Fruit fly (Drosophila melanogaster): ENCODE results near the gene CG11458.

CG11458 gene

DNA sequence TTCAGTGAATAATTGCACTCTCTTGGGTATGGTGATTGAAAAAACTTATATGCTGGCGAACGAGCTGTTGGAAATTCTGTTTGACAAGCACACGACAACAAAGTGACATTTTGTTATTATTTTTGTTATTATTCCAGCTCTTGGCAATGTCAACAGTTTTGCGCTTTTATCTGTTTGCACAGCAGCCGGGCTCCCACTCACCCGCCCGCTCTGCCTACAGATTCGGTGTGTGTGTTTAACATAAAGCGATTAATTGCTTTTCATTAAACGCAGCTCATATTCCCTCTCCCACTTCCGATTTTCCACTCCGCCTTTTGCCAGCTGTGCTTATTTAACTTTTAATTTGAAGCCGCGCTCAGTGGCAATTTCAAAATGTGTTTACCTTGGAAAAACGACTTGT lies 4.6 kb upstream of the CG11458 start:
- TF ChIP-seq dsf (GFP tag; optimal IDR thresholded peaks at IDR 0.05; ENCODE audit: borderline replicate concordance) (no peak), Jra (GFP tag; optimal IDR thresholded peaks at IDR 0.05) (no peak), N (GFP tag; optimal IDR thresholded peaks at IDR 0.05) (no peak), jim (GFP tag; optimal IDR thresholded peaks at IDR 0.05) (no peak), rgr (GFP tag; optimal IDR thresholded peaks at IDR 0.05) (no peak), Hr83 (GFP tag; optimal IDR thresholded peaks at IDR 0.05; ENCODE audit: poor library complexity, severe bottlenecking) (peak; percentile 38), Abd-B (GFP tag; optimal IDR thresholded peaks at IDR 0.05) (no peak)

DNA sequence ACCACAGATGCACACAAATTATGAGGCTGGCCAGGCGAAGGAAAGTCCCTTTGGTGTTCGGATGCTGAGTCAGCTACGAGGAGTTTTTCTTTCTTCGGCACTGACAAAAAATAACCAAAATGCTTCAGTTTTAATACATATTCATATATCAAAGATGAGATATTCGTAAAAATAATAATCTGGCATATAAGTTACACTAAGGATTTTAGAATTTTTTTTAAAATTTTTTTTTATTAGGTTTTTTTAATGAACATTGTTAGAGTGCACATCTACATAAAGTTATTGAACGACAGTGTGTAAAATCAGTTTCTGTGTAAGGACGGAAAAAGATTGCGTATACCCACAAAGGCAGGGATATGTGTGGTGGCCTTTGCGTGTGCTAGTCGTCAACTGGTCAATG lies 1.4 kb downstream of the CG11458 start:
- TF ChIP-seq fru (GFP tag; optimal IDR thresholded peaks at IDR 0.05) (no peak), dl (GFP tag; optimal IDR thresholded peaks at IDR 0.05; ENCODE audit: insufficient read depth in 1 of 2, partially characterized antibody in 2 of 2) (no peak), pan (optimal IDR thresholded peaks at IDR 0.05) (no peak), Hnf4 (GFP tag; optimal IDR thresholded peaks at IDR 0.05) (no peak), usp (GFP tag; optimal IDR thresholded peaks at IDR 0.05) (no peak), OdsH (GFP tag; optimal IDR thresholded peaks at IDR 0.05) (no peak), Abd-B (GFP tag; optimal IDR thresholded peaks at IDR 0.05) (no peak), jim (GFP tag; optimal IDR thresholded peaks at IDR 0.05) (no peak), rgr (GFP tag; optimal IDR thresholded peaks at IDR 0.05) (no peak), tai (GFP tag; optimal IDR thresholded peaks at IDR 0.05) (no peak), Hr83 (GFP tag; optimal IDR thresholded peaks at IDR 0.05; ENCODE audit: poor library complexity, severe bottlenecking) (no peak), Rel (GFP tag; optimal IDR thresholded peaks at IDR 0.05) (no peak), Rel (tag; optimal IDR thresholded peaks at IDR 0.05) (no peak), br (GFP tag; optimal IDR thresholded peaks at IDR 0.05) (no peak)

DNA sequence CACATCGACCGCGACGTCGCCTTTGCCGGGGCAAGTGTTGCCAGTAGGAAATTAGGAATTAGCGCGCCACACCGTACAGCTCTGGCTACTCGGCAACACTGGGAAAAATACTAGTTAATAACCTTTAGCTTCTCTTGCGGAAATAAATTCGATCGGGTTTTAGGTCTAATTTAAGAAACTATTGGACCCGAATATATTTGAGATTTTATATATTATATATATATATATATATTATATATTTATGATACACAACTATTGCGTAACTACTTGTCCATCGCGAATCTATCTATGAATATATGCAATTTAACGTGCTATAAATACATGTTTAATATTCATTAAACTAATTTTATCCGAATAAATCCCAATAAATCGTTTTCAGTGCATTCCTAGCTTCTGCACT lies 8.8 kb downstream of the CG11458 start:
- TF ChIP-seq jim (GFP tag; optimal IDR thresholded peaks at IDR 0.05) (no peak), lola (GFP tag; optimal IDR thresholded peaks at IDR 0.05) (no peak), N (GFP tag; optimal IDR thresholded peaks at IDR 0.05) (no peak), dl (GFP tag; optimal IDR thresholded peaks at IDR 0.05; ENCODE audit: insufficient read depth in 1 of 2, partially characterized antibody in 2 of 2) (no peak), rgr (GFP tag; optimal IDR thresholded peaks at IDR 0.05) (no peak), Jra (GFP tag; optimal IDR thresholded peaks at IDR 0.05) (no peak), Hr78 (GFP tag; optimal IDR thresholded peaks at IDR 0.05) (no peak), Dif (GFP tag; optimal IDR thresholded peaks at IDR 0.05; ENCODE audit: partially characterized antibody) (no peak), Rel (GFP tag; optimal IDR thresholded peaks at IDR 0.05) (no peak), Rel (tag; optimal IDR thresholded peaks at IDR 0.05) (no peak), foxo (GFP tag; optimal IDR thresholded peaks at IDR 0.05) (no peak), HLH106 (tag; optimal IDR thresholded peaks at IDR 0.05) (no peak), pan (optimal IDR thresholded peaks at IDR 0.05) (no peak), h (GFP tag; optimal IDR thresholded peaks at IDR 0.05) (no peak)

DNA sequence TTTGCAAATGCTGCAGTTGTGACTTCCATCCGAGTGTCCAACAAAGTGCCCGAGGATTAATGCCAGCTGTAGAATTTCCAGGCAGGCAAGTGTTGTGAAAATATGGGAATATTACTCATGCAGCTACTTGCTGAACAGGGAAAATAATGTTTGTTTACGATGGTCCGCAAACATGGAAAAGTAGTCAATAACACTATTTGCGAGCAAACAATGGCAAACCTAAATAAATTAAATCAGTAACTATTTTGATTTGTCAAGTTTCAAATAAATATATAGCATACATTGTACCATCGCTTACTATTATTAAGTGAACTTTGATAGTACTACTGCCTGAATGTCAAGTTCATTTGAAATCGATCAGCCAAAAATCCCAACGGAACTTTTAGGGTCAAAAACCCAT lies 9.5 kb downstream of the CG11458 start:
- TF ChIP-seq Hr83 (GFP tag; optimal IDR thresholded peaks at IDR 0.05; ENCODE audit: poor library complexity, severe bottlenecking) (no peak), jim (GFP tag; optimal IDR thresholded peaks at IDR 0.05) (no peak), Hr78 (GFP tag; optimal IDR thresholded peaks at IDR 0.05) (no peak), h (GFP tag; optimal IDR thresholded peaks at IDR 0.05) (no peak), usp (GFP tag; optimal IDR thresholded peaks at IDR 0.05) (no peak), sv (GFP tag; optimal IDR thresholded peaks at IDR 0.05) (no peak), dsf (GFP tag; optimal IDR thresholded peaks at IDR 0.05; ENCODE audit: borderline replicate concordance) (no peak), GATAd (GFP tag; optimal IDR thresholded peaks at IDR 0.05) (no peak), CrebA (GFP tag; optimal IDR thresholded peaks at IDR 0.05; ENCODE audit: borderline replicate concordance) (no peak), Vsx2 (GFP tag; optimal IDR thresholded peaks at IDR 0.05; ENCODE audit: partially characterized antibody) (no peak), psq (GFP tag; optimal IDR thresholded peaks at IDR 0.05) (no peak), Jra (GFP tag; optimal IDR thresholded peaks at IDR 0.05) (no peak), Mio (GFP tag; optimal IDR thresholded peaks at IDR 0.05) (no peak), brk (GFP tag; optimal IDR thresholded peaks at IDR 0.05) (no peak)

DNA sequence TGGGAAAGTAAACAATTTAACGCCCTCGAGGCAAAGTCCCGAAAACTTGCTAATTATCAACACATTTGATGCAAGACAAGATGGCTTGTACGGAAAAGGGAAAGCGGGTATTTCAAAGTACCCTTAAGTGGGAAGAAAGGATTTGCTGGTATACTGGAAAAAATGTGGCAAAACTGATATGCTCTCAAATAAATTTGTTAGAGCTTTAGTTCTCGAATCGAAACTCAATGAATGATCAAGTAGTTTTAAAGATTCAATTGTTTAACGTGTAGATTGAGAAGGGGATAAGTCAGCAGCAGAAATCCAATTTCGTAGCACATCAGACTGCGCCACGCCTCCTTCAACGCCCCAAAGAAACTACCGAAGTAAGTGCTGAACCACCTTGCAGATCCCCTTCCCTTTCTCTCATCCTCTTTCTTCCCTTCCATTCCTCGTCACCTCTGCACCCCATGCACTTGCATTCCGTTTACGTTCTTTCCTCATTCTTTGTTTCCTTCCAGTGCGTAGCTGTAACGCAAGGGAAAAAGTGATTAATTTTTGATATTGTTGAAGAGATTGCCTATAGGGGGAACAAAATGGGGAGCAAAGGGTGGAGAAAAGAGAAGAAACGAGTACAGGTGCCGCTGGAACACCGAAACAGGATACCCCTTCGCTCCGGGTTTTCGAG lies 11.6 kb downstream of the CG11458 start:
- TF ChIP-seq Jra (GFP tag; optimal IDR thresholded peaks at IDR 0.05) (no peak), tai (GFP tag; optimal IDR thresholded peaks at IDR 0.05) (no peak), OdsH (GFP tag; optimal IDR thresholded peaks at IDR 0.05) (no peak), Vsx2 (GFP tag; optimal IDR thresholded peaks at IDR 0.05; ENCODE audit: partially characterized antibody) (no peak), ey (GFP tag; optimal IDR thresholded peaks at IDR 0.05) (peak; percentile 26), Dfd (GFP tag; optimal IDR thresholded peaks at IDR 0.05) (no peak), br (GFP tag; optimal IDR thresholded peaks at IDR 0.05) (no peak), N (GFP tag; optimal IDR thresholded peaks at IDR 0.05) (no peak), Mio (GFP tag; optimal IDR thresholded peaks at IDR 0.05) (no peak), sv (GFP tag; optimal IDR thresholded peaks at IDR 0.05) (no peak), dmrt93B (GFP tag; optimal IDR thresholded peaks at IDR 0.05) (no peak), pan (optimal IDR thresholded peaks at IDR 0.05) (no peak), lola (GFP tag; optimal IDR thresholded peaks at IDR 0.05) (no peak), psq (GFP tag; optimal IDR thresholded peaks at IDR 0.05) (peak; percentile 90), Myc (optimal IDR thresholded peaks at IDR 0.05) (no peak), Hr83 (GFP tag; optimal IDR thresholded peaks at IDR 0.05; ENCODE audit: poor library complexity, severe bottlenecking) (no peak), h (GFP tag; optimal IDR thresholded peaks at IDR 0.05) (peak; percentile 44), Hr78 (GFP tag; optimal IDR thresholded peaks at IDR 0.05) (no peak), CG32264 (GFP tag; optimal IDR thresholded peaks at IDR 0.05) (no peak), Abd-B (GFP tag; optimal IDR thresholded peaks at IDR 0.05) (no peak), jim (GFP tag; optimal IDR thresholded peaks at IDR 0.05) (no peak), Rel (GFP tag; optimal IDR thresholded peaks at IDR 0.05) (no peak), Rel (tag; optimal IDR thresholded peaks at IDR 0.05) (no peak), GATAd (GFP tag; optimal IDR thresholded peaks at IDR 0.05) (no peak), CG9705 (GFP tag; optimal IDR thresholded peaks at IDR 0.05) (no peak), Dif (GFP tag; optimal IDR thresholded peaks at IDR 0.05; ENCODE audit: partially characterized antibody) (no peak), Sp1 (GFP tag; optimal IDR thresholded peaks at IDR 0.05) (peak; percentile 23)
